Worm (Caenorhabditis elegans): ENCODE measurements around the gene ldh-1.

The ldh-1 gene

ce11 chrII:11731174-11731724 lies 7.2 kb downstream of the ldh-1 start (continued):
- TF ChIP-seq hmg-20 (GFP tag; IDR thresholded peaks at IDR 0.05) (no peak), madf-10 (tag; optimal IDR thresholded peaks at IDR 0.05) (peak; percentile 58), dpff-1 (tag; optimal IDR thresholded peaks at IDR 0.05) (no peak), lin-54 (GFP tag; optimal IDR thresholded peaks at IDR 0.05) (no peak), Y53G8AR.9 (GFP tag; conservative IDR thresholded peaks at IDR 0.05) (peak; percentile 92; the same call in 1 of the 2 replicates), mxl-1 (tag; optimal IDR thresholded peaks at IDR 0.05) (no peak), efl-1 (GFP tag; optimal IDR thresholded peaks at IDR 0.05) (no peak), madf-6 (GFP tag; IDR thresholded peaks at IDR 0.05) (peak; percentile 20), aptf-3 (GFP tag; IDR thresholded peaks at IDR 0.05) (no peak), pha-4 (tag; optimal IDR thresholded peaks at IDR 0.05) (no peak), somi-1 (GFP tag; optimal IDR thresholded peaks at IDR 0.05) (no peak), ceh-58 (GFP tag; IDR thresholded peaks at IDR 0.05) (no peak), Y56A3A.18 (GFP tag; IDR thresholded peaks at IDR 0.05) (peak; percentile 61; the same call in 1 of the 2 replicates), atf-7 (tag; optimal IDR thresholded peaks at IDR 0.05) (peak; percentile 20), mes-4 (tag; optimal IDR thresholded peaks at IDR 0.05) (no peak), cebp-1 (GFP tag; IDR thresholded peaks at IDR 0.05) (no peak), cebp-1 (tag; optimal IDR thresholded peaks at IDR 0.05) (peak; percentile 42), ccch-3 (GFP tag; optimal IDR thresholded peaks at IDR 0.05) (no peak), B0035.1 (tag; optimal IDR thresholded peaks at IDR 0.05) (no peak), lin-26 (GFP tag; IDR thresholded peaks at IDR 0.05) (no peak), nfya-1 (tag; optimal IDR thresholded peaks at IDR 0.05; ENCODE audit: borderline replicate concordance, insufficient read depth) (no peak), die-1 (tag; optimal IDR thresholded peaks at IDR 0.05) (no peak), hlh-12 (tag; optimal IDR thresholded peaks at IDR 0.05) (no peak), unc-130 (GFP tag; optimal IDR thresholded peaks at IDR 0.05) (no peak), F10E7.11 (tag; optimal IDR thresholded peaks at IDR 0.05) (no peak), ZK185.1 (tag; optimal IDR thresholded peaks at IDR 0.05; ENCODE audit: poor library complexity, severe bottlenecking) (peak; percentile 59), ztf-18 (tag; optimal IDR thresholded peaks at IDR 0.05) (peak; percentile 27), attf-3 (GFP tag; conservative IDR thresholded peaks at IDR 0.05) (no peak), gei-17 (GFP tag; optimal IDR thresholded peaks at IDR 0.05) (peak; percentile 67), unc-62 (GFP tag; optimal IDR thresholded peaks at IDR 0.05) (no peak), madf-8 (GFP tag; conservative IDR thresholded peaks at IDR 0.05) (no peak), F33H1.4 (GFP tag; IDR thresholded peaks at IDR 0.05) (no peak), F55B11.4 (tag; optimal IDR thresholded peaks at IDR 0.05; ENCODE audit: borderline replicate concordance, insufficient read depth) (no peak), snpc-4 (GFP tag; optimal IDR thresholded peaks at IDR 0.05) (no peak), snpc-4 (tag; optimal IDR thresholded peaks at IDR 0.05) (peak in 1 of 4 experiments; percentile 13), aptf-2 (GFP tag; conservative IDR thresholded peaks at IDR 0.05) (no peak), C06A6.2 (GFP tag; conservative IDR thresholded peaks at IDR 0.05) (no peak), rcor-1 (GFP tag; IDR thresholded peaks at IDR 0.05) (no peak), F57C9.4 (tag; optimal IDR thresholded peaks at IDR 0.05) (no peak), let-607 (tag; optimal IDR thresholded peaks at IDR 0.05) (peak in 1 of 2 experiments; percentile 9), Y67H2A.10 (GFP tag; conservative IDR thresholded peaks at IDR 0.05) (no peak), D2030.7 (GFP tag; IDR thresholded peaks at IDR 0.05) (no peak), F57A8.1 (GFP tag; optimal IDR thresholded peaks at IDR 0.05) (no peak), ztf-22 (GFP tag; optimal IDR thresholded peaks at IDR 0.05) (no peak), hrde-1 (tag; optimal IDR thresholded peaks at IDR 0.05; ENCODE audit: borderline replicate concordance) (no peak), T26A5.8 (tag; optimal IDR thresholded peaks at IDR 0.05) (peak; percentile 26), ceh-100 (GFP tag; IDR thresholded peaks at IDR 0.05) (no peak), cebp-2 (GFP tag; IDR thresholded peaks at IDR 0.05) (no peak), hlh-26 (GFP tag; conservative IDR thresholded peaks at IDR 0.05) (no peak)
